Fruit fly (Drosophila melanogaster): ENCODE measurements around the gene nej.

dm6 chrX:9664426-9664825 is 22.4 kb downstream of the nej start:
- no peak for TF ChIP-seq Clk (GFP tag; optimal IDR thresholded peaks at IDR 0.05)
- no peak for TF ChIP-seq CG7045 (GFP tag; optimal IDR thresholded peaks at IDR 0.05)
- TF ChIP-seq CG12768 (GFP tag; optimal IDR thresholded peaks at IDR 0.05): no peak
